Worm (Caenorhabditis elegans) whole organism, midembryonic: Measurements from ENCODE around the gene srh-97.

ENCODE experiments used
- cog-1 ChIP-seq: sonication (generic microtip); optimal IDR thresholded peaks from 2 replicates; lab custom pipeline; 2016; ENCODE audit warnings: missing genetic modification characterization, missing compliant biosample characterization
- flt-1 ChIP-seq: fragments of 200-800 bp; sonication (Bioruptor generic); IDR thresholded peaks from 2 replicates; pipeline ENCODE4 v1.3.6; 2022; ENCODE audit warnings: missing genetic modification characterization, missing compliant biosample characterization
- ztf-29 ChIP-seq: fragments of 200-800 bp; sonication (Bioruptor generic); IDR thresholded peaks from 2 replicates; pipeline ENCODE4 v1.3.6; 2022; ENCODE audit warnings: missing genetic modification reagents, missing genetic modification characterization, missing compliant biosample characterization

ce11 chrV:16972134-16972533, 44.8 kb upstream of the srh-97 start, which contains the start of gene srh-119:
- no peak for TF ChIP-seq ztf-29
- TF ChIP-seq flt-1 (GFP tag; lab: Robert Waterston, UW): no peak
- TF ChIP-seq cog-1: no peak
